Worm (Caenorhabditis elegans) whole organism, midembryonic: ENCODE data around the gene unc-84.

Experiments used
- T22C8.4 ChIP-seq: fragments of 200-800 bp; sonication (Bioruptor generic); IDR thresholded peaks from 2 replicates; pipeline ENCODE4 v1.3.6; 2022; ENCODE audit warnings: missing genetic modification characterization, missing compliant biosample characterization
- cog-1 ChIP-seq: sonication (generic microtip); optimal IDR thresholded peaks from 2 replicates; lab custom pipeline; 2016; ENCODE audit warnings: missing genetic modification characterization, missing compliant biosample characterization
- flt-1 ChIP-seq: fragments of 200-800 bp; sonication (Bioruptor generic); IDR thresholded peaks from 2 replicates; pipeline ENCODE4 v1.3.6; 2022; ENCODE audit warnings: missing genetic modification characterization, missing compliant biosample characterization
- klf-2 ChIP-seq: fragments of 200-800 bp; sonication (Bioruptor generic); conservative IDR thresholded peaks from 2 replicates; pipeline ENCODE4 v1.3.6; 2022; ENCODE audit warnings: missing genetic modification reagents, missing genetic modification characterization, missing compliant biosample characterization
- med-1 ChIP-seq: sonication (generic microtip); optimal IDR thresholded peaks from 2 replicates; lab custom pipeline; 2017; ENCODE audit warnings: missing genetic modification characterization, mild to moderate bottlenecking, missing compliant biosample characterization, antibody characterized with exemption, missing genetic modification reagents; ENCODE audit not compliant: insufficient read depth
- ref-1 ChIP-seq: fragments of 200-800 bp; sonication (Bioruptor generic); conservative IDR thresholded peaks from 2 replicates; pipeline ENCODE4 v1.3.6; 2022; ENCODE audit warnings: missing genetic modification reagents, missing genetic modification characterization, missing compliant biosample characterization
- tab-1 ChIP-seq: fragments of 200-800 bp; sonication (Bioruptor generic); IDR thresholded peaks from 2 replicates; pipeline ENCODE4 v1.3.6; 2022; ENCODE audit warnings: missing genetic modification characterization, missing compliant biosample characterization
- ztf-23 ChIP-seq: fragments of 200-800 bp; sonication (Bioruptor generic); IDR thresholded peaks from 2 replicates; pipeline ENCODE4 v1.3.6; 2022; ENCODE audit warnings: missing genetic modification reagents, missing genetic modification characterization, missing compliant biosample characterization
- ztf-29 ChIP-seq: fragments of 200-800 bp; sonication (Bioruptor generic); IDR thresholded peaks from 2 replicates; pipeline ENCODE4 v1.3.6; 2022; ENCODE audit warnings: missing genetic modification reagents, missing genetic modification characterization, missing compliant biosample characterization

The unc-84 gene

DNA sequence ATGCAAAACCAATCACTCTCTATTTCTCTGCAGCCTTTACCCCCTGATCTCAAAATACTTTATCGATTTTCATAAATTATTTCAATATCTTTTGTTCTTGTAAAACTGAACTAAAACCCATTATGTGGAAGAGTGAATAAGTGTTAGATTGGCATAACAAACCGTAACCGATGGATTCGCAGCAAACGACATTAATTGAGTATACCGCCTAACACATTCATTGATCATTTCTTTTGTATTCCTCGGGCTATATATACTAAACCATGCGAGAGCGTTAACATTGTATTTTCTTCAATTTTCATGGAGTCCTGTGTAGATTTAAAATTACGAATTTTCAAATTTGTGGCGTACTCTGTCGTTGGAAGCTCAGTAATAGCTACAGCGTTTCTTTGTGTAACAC, 5.2 kb downstream of the unc-84 start, which contains the start of gene col-9:
Gene col-9 (plus strand): TSS at position 301 of the 400 bp plus-strand sequence.
- TF ChIP-seq tab-1 (GFP tag; lab: Robert Waterston, UW) = no peak
- TF ChIP-seq flt-1 = no peak
- TF ChIP-seq ztf-29 (GFP tag; lab: Robert Waterston, UW) = no peak
- no peak for TF ChIP-seq cog-1 (tag; lab: Kevin White, UChicago)
- TF ChIP-seq ztf-23 = no peak

DNA sequence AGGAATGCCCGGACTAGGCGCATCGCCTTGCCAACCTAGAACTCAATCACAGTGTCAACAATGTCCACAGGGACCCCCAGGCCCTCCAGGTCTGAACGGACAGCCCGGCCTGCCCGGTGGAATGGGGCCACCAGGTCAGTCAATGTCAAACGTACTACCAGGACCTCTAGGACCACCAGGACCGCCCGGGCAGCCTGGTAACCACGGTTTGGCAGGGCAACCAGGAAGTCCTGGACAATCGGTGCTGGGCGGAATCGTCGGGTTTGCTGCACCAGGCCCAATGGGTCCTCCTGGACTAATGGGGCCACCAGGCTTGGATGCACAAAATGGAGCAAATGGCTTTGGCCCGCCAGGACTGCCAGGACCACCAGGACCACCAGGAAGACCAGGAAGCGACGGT, 6.1 kb downstream of the unc-84 start:
- TF ChIP-seq T22C8.4 (GFP tag; lab: Robert Waterston, UW) (no peak), flt-1 (no peak), ztf-23 (no peak), med-1 (GFP tag; lab: Kevin White, UChicago) (no peak), ztf-29 (GFP tag; lab: Robert Waterston, UW) (no peak), ref-1 (GFP tag; lab: Robert Waterston, UW) (no peak), cog-1 (tag; lab: Kevin White, UChicago) (no peak)

DNA sequence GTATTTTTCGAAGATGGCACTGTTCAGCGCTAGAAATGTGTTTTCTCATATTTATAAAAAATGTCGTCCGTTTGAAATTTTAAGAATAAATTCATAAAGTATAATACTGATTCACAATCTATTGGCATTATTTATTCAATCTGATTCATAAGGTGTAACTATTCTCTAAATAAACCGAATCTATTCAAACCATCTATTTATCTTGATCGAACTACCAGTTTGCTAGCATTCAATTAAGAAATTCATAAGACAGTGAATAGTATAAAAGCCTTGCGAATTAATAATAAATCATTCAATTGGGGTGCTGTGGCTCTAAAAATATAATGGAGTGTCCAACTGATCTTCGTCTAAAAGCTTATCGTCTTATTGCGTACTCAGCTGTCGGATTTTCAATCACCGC, 6.6 kb downstream of the unc-84 start, which contains the start of gene col-44:
Gene col-44 (plus strand): TSS at position 301 of the 400 bp plus-strand sequence.
- TF ChIP-seq tab-1 (GFP tag; lab: Robert Waterston, UW) = no peak
- no peak for TF ChIP-seq flt-1
- TF ChIP-seq cog-1 (tag; lab: Kevin White, UChicago) = no peak
- TF ChIP-seq T22C8.4 (GFP tag; lab: Robert Waterston, UW) = no peak

DNA sequence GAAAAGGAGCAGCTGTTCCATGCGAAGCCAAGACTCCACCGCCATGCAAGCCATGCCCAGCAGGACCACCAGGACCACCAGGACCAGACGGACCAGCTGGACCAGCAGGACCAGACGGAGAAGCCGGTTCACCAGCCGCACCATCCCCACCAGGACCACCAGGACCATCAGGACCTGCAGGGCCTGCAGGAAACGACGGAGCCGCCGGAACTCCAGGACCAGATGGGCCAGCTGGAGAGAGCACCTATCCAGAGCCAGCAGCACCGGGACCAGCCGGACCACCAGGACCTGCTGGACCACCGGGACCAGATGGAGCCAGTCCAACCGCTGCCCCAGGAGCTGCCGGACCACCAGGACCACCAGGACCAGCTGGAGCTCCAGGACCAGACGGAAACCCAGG, 7.4 kb downstream of the unc-84 start:
- TF ChIP-seq ztf-29 (GFP tag; lab: Robert Waterston, UW) (no peak), ref-1 (GFP tag; lab: Robert Waterston, UW) (no peak), tab-1 (GFP tag; lab: Robert Waterston, UW) (no peak), klf-2 (no peak), flt-1 (no peak), T22C8.4 (GFP tag; lab: Robert Waterston, UW) (no peak), ztf-23 (no peak), med-1 (GFP tag; lab: Kevin White, UChicago) (no peak), cog-1 (tag; lab: Kevin White, UChicago) (no peak)

DNA sequence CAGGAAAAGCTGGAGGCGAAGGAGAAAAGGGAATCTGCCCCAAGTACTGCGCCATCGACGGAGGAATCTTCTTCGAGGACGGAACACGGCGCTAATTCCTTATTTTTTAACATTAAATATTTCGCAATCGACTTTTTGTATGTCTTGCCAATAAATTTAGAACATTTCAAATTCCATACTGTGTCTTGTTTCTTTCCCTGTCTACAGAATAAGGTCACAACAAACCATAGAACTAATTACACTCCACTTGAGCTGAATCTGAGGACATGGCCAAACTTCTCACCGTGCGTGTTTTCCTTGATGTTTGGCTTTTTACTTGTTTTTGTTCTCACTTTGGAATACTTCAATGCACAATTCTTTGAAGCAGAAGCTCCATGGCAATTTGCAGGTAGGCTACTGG, 7.8 kb downstream of the unc-84 start, which contains the start of gene F54B11.4:
Gene F54B11.4 (plus strand): TSS at position 301 of the 400 bp plus-strand sequence.
- TF ChIP-seq flt-1 (no peak), ztf-23 (no peak), T22C8.4 (GFP tag; lab: Robert Waterston, UW) (no peak), klf-2 (no peak), med-1 (GFP tag; lab: Kevin White, UChicago) (no peak), ref-1 (GFP tag; lab: Robert Waterston, UW) (no peak), ztf-29 (GFP tag; lab: Robert Waterston, UW) (no peak), tab-1 (GFP tag; lab: Robert Waterston, UW) (no peak), cog-1 (tag; lab: Kevin White, UChicago) (no peak)

DNA sequence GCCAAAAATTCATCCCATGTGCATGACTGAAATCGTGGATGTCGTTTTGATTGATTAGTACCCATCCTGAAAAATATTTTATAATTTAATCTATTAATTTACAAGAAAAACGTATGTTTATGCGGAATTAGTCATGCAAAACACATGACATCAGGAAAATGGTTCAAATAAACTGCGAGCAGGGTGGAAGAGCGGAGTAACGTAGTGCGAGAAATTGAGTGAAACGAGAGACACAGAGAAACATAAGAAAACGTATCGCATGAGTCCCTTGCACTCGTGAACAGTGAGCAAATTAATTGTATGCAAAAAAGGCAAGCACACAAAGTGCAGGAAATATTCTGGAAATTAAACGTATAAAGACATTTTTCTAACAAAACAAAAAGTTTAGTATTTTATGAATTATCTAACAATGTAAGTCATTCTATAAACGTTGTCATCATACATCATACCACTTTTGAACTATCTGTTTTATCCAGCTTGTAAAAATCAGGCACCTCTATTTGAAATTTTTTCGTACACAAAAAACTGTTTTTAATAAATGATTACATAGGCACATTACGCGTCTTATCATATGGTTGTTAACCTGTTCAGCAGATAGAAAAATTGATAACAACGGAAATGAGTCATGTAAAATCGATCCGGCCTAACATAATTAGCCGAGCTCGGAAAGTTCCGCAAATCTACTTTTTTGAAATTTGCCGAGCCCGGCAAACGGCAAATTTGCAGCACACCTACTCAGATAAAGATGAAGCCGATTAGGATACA, 11.6 kb downstream of the unc-84 start, which contains the start of gene F54B11.5:
Gene F54B11.5 (minus strand): TSS at position 66 of the 765 bp plus-strand sequence.
- TF ChIP-seq cog-1 (tag; lab: Kevin White, UChicago) = peak; percentile 30
- TF ChIP-seq tab-1 (GFP tag; lab: Robert Waterston, UW) = no peak
- TF ChIP-seq klf-2 = no peak
- no peak for TF ChIP-seq med-1 (GFP tag; lab: Kevin White, UChicago)
- 0 out of 2 replicates have a peak, but pooled peaks have one; percentile 9 for TF ChIP-seq flt-1

DNA sequence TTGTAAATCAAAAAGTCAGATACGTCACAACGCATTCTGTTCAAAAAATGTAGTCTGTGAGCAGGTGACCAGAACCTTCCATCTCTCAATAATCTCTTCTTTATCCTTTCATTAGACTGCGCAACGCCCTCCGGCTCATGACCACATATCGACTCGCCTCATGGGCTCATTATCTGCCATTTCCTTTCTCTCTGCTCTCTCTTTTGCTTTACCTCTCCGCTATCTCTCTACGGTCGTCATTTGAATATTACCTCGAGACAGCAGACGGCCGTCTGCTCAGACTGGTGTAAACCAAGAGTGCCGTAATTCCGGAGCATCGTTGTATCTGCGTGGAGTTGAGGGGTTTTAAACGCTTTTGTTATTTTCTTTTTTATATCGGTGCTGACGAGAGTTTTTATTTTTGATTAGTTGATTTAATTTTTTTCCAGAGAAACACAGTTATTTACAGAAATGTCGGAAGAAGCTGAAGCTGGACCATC, 13.5 kb downstream of the unc-84 start, which contains the start of gene bra-1:
Gene bra-1 (plus strand): TSS at position 429 of the 479 bp plus-strand sequence.
- peak; percentile 19 for TF ChIP-seq cog-1 (tag; lab: Kevin White, UChicago)
- TF ChIP-seq tab-1 (GFP tag; lab: Robert Waterston, UW) = no peak
- TF ChIP-seq ztf-23 = peak; percentile 53; the same call in 1 of the 2 replicates
- TF ChIP-seq flt-1 = peak; percentile 63

DNA sequence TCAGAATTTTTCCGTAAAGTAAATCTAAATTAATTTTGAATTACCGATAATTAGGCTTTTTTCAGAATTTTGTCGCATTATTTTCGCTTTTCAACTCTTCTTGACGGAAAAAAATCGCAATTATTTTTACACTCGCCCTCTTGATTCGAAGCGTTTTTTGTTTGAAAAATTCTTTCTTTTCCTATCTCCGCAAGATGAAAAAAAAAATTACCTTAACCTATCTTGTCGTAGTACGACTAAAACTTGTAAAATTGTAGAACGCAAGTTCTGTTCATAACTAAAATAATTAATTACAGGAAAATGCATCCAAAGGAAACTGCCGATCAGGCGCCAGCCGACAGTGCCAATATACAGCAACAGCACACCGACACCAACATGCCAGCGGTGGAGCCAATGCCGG, 15.6 kb downstream of the unc-84 start, which contains the start of gene F54B11.7:
Gene F54B11.7 (plus strand): TSS at position 301 of the 400 bp plus-strand sequence.
- TF ChIP-seq flt-1 = no peak

DNA sequence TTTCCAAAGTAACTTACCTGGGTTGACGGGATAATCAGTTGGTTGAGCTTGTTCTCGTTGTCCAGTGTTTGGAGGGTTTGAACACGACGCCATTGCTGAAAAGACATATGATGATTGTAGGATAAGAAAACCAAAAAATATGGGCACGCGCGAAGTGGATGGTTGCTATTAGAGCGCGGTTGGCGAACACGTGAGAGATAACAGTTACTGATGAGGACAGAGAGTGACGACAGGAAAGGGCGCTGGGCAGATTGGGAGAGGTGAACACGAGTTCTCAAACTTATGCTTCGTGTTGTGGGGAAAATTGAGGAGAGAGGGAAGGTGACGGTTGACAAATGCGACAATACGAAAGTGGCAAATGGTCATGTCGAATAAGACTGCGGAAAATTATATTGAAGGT, 19.3 kb downstream of the unc-84 start, which contains the start of gene F54B11.8:
Gene F54B11.8 (minus strand): TSS at position 101 of the 400 bp plus-strand sequence.
- TF ChIP-seq klf-2 (no peak), ztf-29 (GFP tag; lab: Robert Waterston, UW) (no peak), ref-1 (GFP tag; lab: Robert Waterston, UW) (no peak), cog-1 (tag; lab: Kevin White, UChicago) (no peak), T22C8.4 (GFP tag; lab: Robert Waterston, UW) (no peak), med-1 (GFP tag; lab: Kevin White, UChicago) (no peak), tab-1 (GFP tag; lab: Robert Waterston, UW) (no peak), ztf-23 (no peak), flt-1 (no peak)

DNA sequence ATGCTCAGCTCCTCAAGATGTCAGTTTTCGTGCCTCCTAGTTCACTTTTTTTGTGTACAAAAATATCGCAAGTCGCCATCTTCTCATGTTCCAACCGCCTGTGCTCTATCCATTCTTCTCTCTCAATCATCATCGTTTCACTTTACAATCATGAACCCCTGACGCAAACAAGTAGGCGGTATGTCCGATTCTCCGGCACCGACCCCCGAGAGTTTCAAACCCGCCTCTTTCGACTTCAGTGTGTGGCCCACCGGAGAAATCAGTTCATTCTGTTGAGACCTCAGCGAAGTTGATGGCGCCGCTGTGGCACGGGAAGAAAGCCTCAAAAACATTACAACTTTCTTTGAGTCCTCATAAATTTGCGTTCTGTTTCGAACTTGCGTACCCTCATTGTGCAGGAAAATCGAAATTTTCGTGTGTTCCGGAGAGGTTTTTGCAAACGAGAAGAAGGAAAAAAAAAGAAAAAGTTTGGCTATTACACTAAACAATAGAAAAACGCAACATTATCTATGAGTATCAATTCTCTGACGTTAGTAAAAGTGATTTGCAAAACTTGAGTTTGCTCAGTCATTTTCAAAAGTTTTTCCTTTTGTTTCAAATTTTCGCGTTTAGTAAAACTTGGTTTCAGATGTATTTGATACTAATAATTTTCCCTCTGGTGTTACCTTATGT, 20.5 kb downstream of the unc-84 start, which contains the start of gene F54B11.9:
Gene F54B11.9 (plus strand): TSS at position 622 of the 672 bp plus-strand sequence.
- TF ChIP-seq med-1 (GFP tag; lab: Kevin White, UChicago) = no peak
- no peak for TF ChIP-seq ref-1 (GFP tag; lab: Robert Waterston, UW)
- TF ChIP-seq cog-1 (tag; lab: Kevin White, UChicago) = no peak
- no peak for TF ChIP-seq T22C8.4 (GFP tag; lab: Robert Waterston, UW)
- TF ChIP-seq flt-1 = no peak
- no peak for TF ChIP-seq tab-1 (GFP tag; lab: Robert Waterston, UW)
- TF ChIP-seq klf-2 = no peak
- TF ChIP-seq ztf-23 = no peak
- TF ChIP-seq ztf-29 (GFP tag; lab: Robert Waterston, UW) = no peak
